Fruit fly (Drosophila melanogaster): ENCODE results near the gene CG9331.

Gene CG9331

DNA sequence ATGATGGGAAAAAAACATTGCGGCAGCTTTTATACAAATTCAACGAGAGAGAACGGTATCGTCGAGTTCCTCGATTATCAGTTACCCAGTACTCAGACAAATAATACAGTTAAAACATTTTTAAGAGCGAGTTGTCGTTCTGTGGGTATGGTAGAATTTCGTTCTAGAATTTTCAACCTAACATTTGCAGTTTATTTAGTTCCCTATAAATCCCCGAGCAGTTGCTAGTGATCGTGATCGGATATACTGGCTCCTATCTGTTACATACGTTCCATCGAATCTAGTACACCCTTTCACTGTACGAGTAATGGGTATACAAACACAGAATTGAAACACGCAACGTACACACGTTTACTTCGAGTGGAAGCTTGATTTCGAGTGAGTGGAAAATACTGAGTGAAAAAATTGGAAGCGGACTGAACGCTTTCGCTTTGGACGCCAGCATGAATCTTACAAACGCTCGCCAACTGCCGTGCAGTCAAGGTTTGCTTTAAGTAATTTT is 42.2 kb downstream of the CG9331 start, which contains the start of gene CG9338 (continued):
- TF ChIP-seq br (optimal IDR thresholded peaks at IDR 0.05) (no peak), CG1024 (GFP tag; IDR thresholded peaks at IDR 0.05) (no peak), CG1602 (GFP tag; optimal IDR thresholded peaks at IDR 0.05) (peak; percentile 64), Bteb2 (GFP tag; optimal IDR thresholded peaks at IDR 0.05) (peak; percentile 87), B-H2 (GFP tag; optimal IDR thresholded peaks at IDR 0.05) (peak; percentile 79), Hand (GFP tag; optimal IDR thresholded peaks at IDR 0.05) (peak; percentile 68), CG10321 (GFP tag; IDR thresholded peaks at IDR 0.05) (peak; percentile 16; the same call in 1 of the 2 replicates), dysf (GFP tag; IDR thresholded peaks at IDR 0.05) (peak; percentile 85), Mad (GFP tag; optimal IDR thresholded peaks at IDR 0.05) (peak; percentile 60), crc (GFP tag; optimal IDR thresholded peaks at IDR 0.05) (peak; percentile 66), Ets65A (GFP tag) (peak; percentile 96), hkb (optimal IDR thresholded peaks at IDR 0.05) (no peak), hkb (GFP tag; IDR thresholded peaks at IDR 0.05) (peak; percentile 83), HLH3B (GFP tag; IDR thresholded peaks at IDR 0.05) (peak; percentile 75; the same call in 1 of the 2 replicates), ash1 (GFP tag; optimal IDR thresholded peaks at IDR 0.05) (peak; percentile 46), CG17361 (GFP tag; IDR thresholded peaks at IDR 0.05) (peak; percentile 97), CG13624 (GFP tag; optimal IDR thresholded peaks at IDR 0.05) (peak; percentile 86), cad (GFP tag; optimal IDR thresholded peaks at IDR 0.05) (no peak), exex (tag; optimal IDR thresholded peaks at IDR 0.05) (peak; percentile 76), CG11247 (GFP tag; IDR thresholded peaks at IDR 0.05) (peak; percentile 44; the same call in 1 of the 2 replicates), pum (GFP tag; optimal IDR thresholded peaks at IDR 0.05) (peak; percentile 81), tgo (GFP tag; IDR thresholded peaks at IDR 0.05) (peak; percentile 81), CG14860 (GFP tag; IDR thresholded peaks at IDR 0.05; ENCODE audit: partially characterized antibody) (peak; percentile 45; the same call in 1 of the 3 replicates), CG10654 (GFP tag; optimal IDR thresholded peaks at IDR 0.05) (peak; percentile 88), CG12391 (tag; optimal IDR thresholded peaks at IDR 0.05) (no peak), CkIIα-i1 (GFP tag; IDR thresholded peaks at IDR 0.05) (no peak), Xbp1 (GFP tag; optimal IDR thresholded peaks at IDR 0.05) (peak; percentile 69), CG2202 (tag; optimal IDR thresholded peaks at IDR 0.05) (peak; percentile 70), CG2712 (tag; optimal IDR thresholded peaks at IDR 0.05) (peak; percentile 97), ab (GFP tag; optimal IDR thresholded peaks at IDR 0.05) (peak; percentile 55), pho (GFP tag; optimal IDR thresholded peaks at IDR 0.05) (peak; percentile 82), p53 (GFP tag; optimal IDR thresholded peaks at IDR 0.05) (peak; percentile 53), Trl (optimal IDR thresholded peaks at IDR 0.05) (peak in 1 of 2 experiments; percentile 4), Trl (GFP tag; optimal IDR thresholded peaks at IDR 0.05) (peak; percentile 91), bab2 (GFP tag; optimal IDR thresholded peaks at IDR 0.05) (peak; percentile 76), CG8924 (tag; optimal IDR thresholded peaks at IDR 0.05) (no peak), CG9727 (GFP tag; optimal IDR thresholded peaks at IDR 0.05) (peak; percentile 74), ssp (GFP tag; IDR thresholded peaks at IDR 0.05) (peak; percentile 56), chif (GFP tag; optimal IDR thresholded peaks at IDR 0.05) (peak; percentile 66 to 83), H2.0 (GFP tag; IDR thresholded peaks at IDR 0.05) (peak; percentile 55), Doc3 (GFP tag; IDR thresholded peaks at IDR 0.05; ENCODE audit: partially characterized antibody) (no peak), CG14710 (tag; optimal IDR thresholded peaks at IDR 0.05) (peak; percentile 91), CG34224 (GFP tag; IDR thresholded peaks at IDR 0.05; ENCODE audit: partially characterized antibody) (no peak), CG6689 (GFP tag; IDR thresholded peaks at IDR 0.05) (peak; percentile 95), CG17359 (tag; optimal IDR thresholded peaks at IDR 0.05) (peak; percentile 95), Hmr (GFP tag; optimal IDR thresholded peaks at IDR 0.05) (peak; percentile 87), jumu (GFP tag; optimal IDR thresholded peaks at IDR 0.05) (peak; percentile 73), E2f1 (GFP tag; IDR thresholded peaks at IDR 0.05) (peak; percentile 91), shn (GFP tag; optimal IDR thresholded peaks at IDR 0.05) (peak; percentile 85), danr (GFP tag; IDR thresholded peaks at IDR 0.05) (peak; percentile 85; the same call in 1 of the 2 replicates), kah (GFP tag; optimal IDR thresholded peaks at IDR 0.05) (peak; percentile 87), NK7.1 (GFP tag; optimal IDR thresholded peaks at IDR 0.05) (peak; percentile 76), Six4 (GFP tag; optimal IDR thresholded peaks at IDR 0.05) (peak; percentile 92)

All from whole organism, embryonic.